Fruit fly (Drosophila melanogaster): ENCODE measurements around the gene trh.

The trh gene

dm6 chr3L:350651-351228 is 41.7 kb downstream of the trh start (continued):
- TF ChIP-seq CG12391 (tag; optimal IDR thresholded peaks at IDR 0.05) = peak; percentile 79
- TF ChIP-seq CG12155 (GFP tag; optimal IDR thresholded peaks at IDR 0.05) = peak; percentile 56
- TF ChIP-seq CG3847 (GFP tag; IDR thresholded peaks at IDR 0.05) = peak; percentile 45; the same call in 1 of the 2 replicates
- TF ChIP-seq fru (optimal IDR thresholded peaks at IDR 0.05) = no peak
- TF ChIP-seq Fer2 (tag; optimal IDR thresholded peaks at IDR 0.05) = peak; percentile 40
- TF ChIP-seq Nf-YC (tag; optimal IDR thresholded peaks at IDR 0.05) = no peak
- peak; percentile 17 for TF ChIP-seq Six4 (GFP tag; optimal IDR thresholded peaks at IDR 0.05)
- TF ChIP-seq Camta (GFP tag; optimal IDR thresholded peaks at IDR 0.05) = peak; percentile 61
- TF ChIP-seq Vsx1 (GFP tag; optimal IDR thresholded peaks at IDR 0.05) = no peak
- TF ChIP-seq bigmax (GFP tag; optimal IDR thresholded peaks at IDR 0.05) = no peak
- TF ChIP-seq Rfx (GFP tag; IDR thresholded peaks at IDR 0.05) = peak; percentile 86
- no peak for TF ChIP-seq Lpt (GFP tag; optimal IDR thresholded peaks at IDR 0.05)
- TF ChIP-seq Sox100B (GFP tag; optimal IDR thresholded peaks at IDR 0.05) = no peak
- TF ChIP-seq Bdp1 (GFP tag; optimal IDR thresholded peaks at IDR 0.05) = peak; percentile 25
- no peak for TF ChIP-seq CG10543 (GFP tag; optimal IDR thresholded peaks at IDR 0.05)
- peak; percentile 79 for TF ChIP-seq CG18476 (GFP tag; optimal IDR thresholded peaks at IDR 0.05)
- TF ChIP-seq GATAe (GFP tag; conservative IDR thresholded peaks at IDR 0.05) = peak; percentile 81
- no peak for TF ChIP-seq CG31365 (tag; optimal IDR thresholded peaks at IDR 0.05)
- TF ChIP-seq CG1792 (GFP tag; optimal IDR thresholded peaks at IDR 0.05) = peak; percentile 47
- TF ChIP-seq CG14667 (GFP tag; IDR thresholded peaks at IDR 0.05) = peak; percentile 76
- peak; percentile 63 for TF ChIP-seq CG43689 (GFP tag; IDR thresholded peaks at IDR 0.05)
- TF ChIP-seq Ssrp (tag; optimal IDR thresholded peaks at IDR 0.05) = peak; percentile 47
- peak; percentile 45 for TF ChIP-seq nerfin-1 (tag; optimal IDR thresholded peaks at IDR 0.05)
- TF ChIP-seq Bteb2 (GFP tag; optimal IDR thresholded peaks at IDR 0.05) = peak; percentile 43
- TF ChIP-seq slp2 (GFP tag; optimal IDR thresholded peaks at IDR 0.05) = peak; percentile 55
- no peak for TF ChIP-seq CG13775 (GFP tag; optimal IDR thresholded peaks at IDR 0.05)
- TF ChIP-seq dmrt11E (tag; optimal IDR thresholded peaks at IDR 0.05) = peak; percentile 29
- peak; percentile 60 for TF ChIP-seq Hsf (GFP tag; optimal IDR thresholded peaks at IDR 0.05)
- TF ChIP-seq TFAM (GFP tag; optimal IDR thresholded peaks at IDR 0.05) = no peak
- peak; percentile 76 for TF ChIP-seq H2.0 (GFP tag; IDR thresholded peaks at IDR 0.05)
- TF ChIP-seq en (GFP tag; optimal IDR thresholded peaks at IDR 0.05) = no peak
- TF ChIP-seq Dfd (GFP tag; optimal IDR thresholded peaks at IDR 0.05) = no peak
- TF ChIP-seq sc (optimal IDR thresholded peaks at IDR 0.05) = no peak
- peak; percentile 12 for TF ChIP-seq sc (GFP tag; optimal IDR thresholded peaks at IDR 0.05)
- TF ChIP-seq CG7271 (tag; optimal IDR thresholded peaks at IDR 0.05) = no peak
- TF ChIP-seq pan (optimal IDR thresholded peaks at IDR 0.05) = no peak
- TF ChIP-seq pan (GFP tag; optimal IDR thresholded peaks at IDR 0.05 in 1 of 2, IDR thresholded peaks at IDR 0.05 in 1 of 2) = peak in 1 of 2 experiments; percentile 91
- peak; percentile 76 for TF ChIP-seq CG3281 (GFP tag; optimal IDR thresholded peaks at IDR 0.05)
- no peak for TF ChIP-seq Dp (GFP tag; optimal IDR thresholded peaks at IDR 0.05)
- TF ChIP-seq CG12659 (GFP tag; optimal IDR thresholded peaks at IDR 0.05) = peak; percentile 68
- TF ChIP-seq Dbx (GFP tag; IDR thresholded peaks at IDR 0.05) = peak; percentile 85
- peak; percentile 40; the same call in 1 of the 2 replicates for TF ChIP-seq E2f2 (GFP tag; IDR thresholded peaks at IDR 0.05)
- peak; percentile 59 for TF ChIP-seq CG1647 (GFP tag; optimal IDR thresholded peaks at IDR 0.05)
- TF ChIP-seq CG31224 (GFP tag; IDR thresholded peaks at IDR 0.05) = peak; percentile 69
- TF ChIP-seq grau (tag; optimal IDR thresholded peaks at IDR 0.05) = peak; percentile 73
- TF ChIP-seq esg (GFP tag; conservative IDR thresholded peaks at IDR 0.05) = peak; percentile 52
- TF ChIP-seq CG7786 (GFP tag; optimal IDR thresholded peaks at IDR 0.05) = peak; percentile 52
- TF ChIP-seq CG31388 (GFP tag; optimal IDR thresholded peaks at IDR 0.05) = peak; percentile 42
- TF ChIP-seq croc (GFP tag; conservative IDR thresholded peaks at IDR 0.05) = peak; percentile 40; the same call in 2 of the 3 replicates
- peak; percentile 70 for TF ChIP-seq ems (GFP tag; optimal IDR thresholded peaks at IDR 0.05)
- peak; percentile 69 for TF ChIP-seq CG6272 (GFP tag; IDR thresholded peaks at IDR 0.05)
- peak; percentile 77 for TF ChIP-seq rib (GFP tag; IDR thresholded peaks at IDR 0.05)
